Worm (Caenorhabditis elegans) whole organism, L4 larva: Measurements from ENCODE around the gene crb-3.

Source experiments
- T26A8.4 ChIP-seq: fragments of 200-800 bp; sonication (Bioruptor generic); IDR thresholded peaks from 2 replicates; pipeline ENCODE4 v1.3.6; 2022; ENCODE audit warnings: missing genetic modification characterization, missing compliant biosample characterization
- aly-2 ChIP-seq: sonication (generic microtip); optimal IDR thresholded peaks from 2 replicates; lab custom pipeline; 2018; ENCODE audit warnings: missing biosample characterization, missing genetic modification characterization
- set-16 ChIP-seq: fragments of 200-800 bp; sonication (Bioruptor generic); IDR thresholded peaks from 2 replicates; pipeline ENCODE4 v1.3.6; 2022; ENCODE audit warnings: missing genetic modification reagents, missing genetic modification characterization, missing compliant biosample characterization
- skn-1 ChIP-seq: fragments of 150-350 bp; optimal IDR thresholded peaks from 2 replicates; lab custom pipeline; 2014; ENCODE audit warnings: missing biosample characterization, missing genetic modification characterization
- snpc-4 ChIP-seq: fragments of 150-350 bp; optimal IDR thresholded peaks from 2 replicates; lab custom pipeline; 2014; ENCODE audit warnings: missing biosample characterization, missing genetic modification characterization

- TF ChIP-seq T26A8.4 (GFP tag; lab: Robert Waterston, UW) (no peak), set-16 (no peak), snpc-4 (tag; lab: Kevin White, UChicago) (no peak), aly-2 (no peak), skn-1 (tag; lab: Kevin White, UChicago) (no peak)
These were observed 1.4 kb downstream of the crb-3 start for ce11 chrX:9204986-9205385.
